Fruit fly (Drosophila melanogaster): ENCODE results near the gene Tmc.

dm6 chr3L:9552190-9552809 is 45.3 kb upstream of the Tmc start:
- TF ChIP-seq h (optimal IDR thresholded peaks at IDR 0.05) (no peak), insv (optimal IDR thresholded peaks at IDR 0.05) (no peak), psq (optimal IDR thresholded peaks at IDR 0.05) (no peak)

All from Kc167 (cell line).